Fruit fly (Drosophila melanogaster): ENCODE measurements around the gene ppk16.
A peak's percentile ranks its signal among the peaks of the same experiment; 100 is the strongest.

ppk16 gene

dm6 chr2L:9737803-9738202 is 37.0 kb downstream of the ppk16 start (continued):
- TF ChIP-seq CG32767 (GFP tag; IDR thresholded peaks at IDR 0.05), result no peak
- peak; percentile 33 for TF ChIP-seq bcd (GFP tag; optimal IDR thresholded peaks at IDR 0.05)
- TF ChIP-seq zf30C (GFP tag; optimal IDR thresholded peaks at IDR 0.05), result no peak
- no peak for TF ChIP-seq run (tag; optimal IDR thresholded peaks at IDR 0.05)
- no peak for TF ChIP-seq ase (GFP tag; IDR thresholded peaks at IDR 0.05)
- TF ChIP-seq CG4404 (GFP tag; IDR thresholded peaks at IDR 0.05), result no peak
- no peak for TF ChIP-seq CG4328 (GFP tag; optimal IDR thresholded peaks at IDR 0.05)
- peak; percentile 0 for TF ChIP-seq CG10147 (GFP tag; optimal IDR thresholded peaks at IDR 0.05)
- TF ChIP-seq CG8478 (optimal IDR thresholded peaks at IDR 0.05), result no peak
- no peak for TF ChIP-seq Mad (GFP tag; optimal IDR thresholded peaks at IDR 0.05)
- TF ChIP-seq Med (GFP tag), result peak; percentile 13
- peak; percentile 13 for TF ChIP-seq ind (GFP tag; optimal IDR thresholded peaks at IDR 0.05)
- TF ChIP-seq CG6254 (GFP tag; optimal IDR thresholded peaks at IDR 0.05), result no peak
- no peak for TF ChIP-seq bigmax (GFP tag; optimal IDR thresholded peaks at IDR 0.05)
- no peak for TF ChIP-seq peb (GFP tag; IDR thresholded peaks at IDR 0.05)
- no peak for TF ChIP-seq YL-1 (GFP tag; optimal IDR thresholded peaks at IDR 0.05)
- no peak for TF ChIP-seq Taf1 (GFP tag; IDR thresholded peaks at IDR 0.05)
- peak; percentile 46 for TF ChIP-seq gem (tag; optimal IDR thresholded peaks at IDR 0.05)
- peak; percentile 59 for TF ChIP-seq CG11504 (tag; optimal IDR thresholded peaks at IDR 0.05)
- no peak for TF ChIP-seq ham (GFP tag; IDR thresholded peaks at IDR 0.05)
- no peak for TF ChIP-seq vnd (GFP tag; IDR thresholded peaks at IDR 0.05; ENCODE audit: partially characterized antibody)
- no peak for TF ChIP-seq CG15696 (tag; optimal IDR thresholded peaks at IDR 0.05)
- no peak for TF ChIP-seq Lpt (GFP tag; optimal IDR thresholded peaks at IDR 0.05)
- TF ChIP-seq nmo (GFP tag; optimal IDR thresholded peaks at IDR 0.05), result peak; percentile 25
- no peak for TF ChIP-seq ac (GFP tag; optimal IDR thresholded peaks at IDR 0.05)
- TF ChIP-seq phol (tag; optimal IDR thresholded peaks at IDR 0.05), result peak; percentile 34
- TF ChIP-seq gsb (GFP tag; IDR thresholded peaks at IDR 0.05), result no peak
- TF ChIP-seq bbx (GFP tag; IDR thresholded peaks at IDR 0.05; ENCODE audit: partially characterized antibody), result no peak
- peak; percentile 13 for TF ChIP-seq CG10979 (tag; optimal IDR thresholded peaks at IDR 0.05)
- peak; percentile 14 for TF ChIP-seq CG9727 (GFP tag; optimal IDR thresholded peaks at IDR 0.05)
- no peak for TF ChIP-seq Nf-YA (GFP tag; IDR thresholded peaks at IDR 0.05)
- TF ChIP-seq Side (GFP tag; optimal IDR thresholded peaks at IDR 0.05), result no peak
- TF ChIP-seq CG4282 (GFP tag; optimal IDR thresholded peaks at IDR 0.05), result no peak
- TF ChIP-seq CG14441 (GFP tag; IDR thresholded peaks at IDR 0.05), result peak; percentile 29; the same call in 1 of the 2 replicates
- TF ChIP-seq Fer2 (tag; optimal IDR thresholded peaks at IDR 0.05), result no peak
- peak; percentile 18 for TF ChIP-seq tio (GFP tag; optimal IDR thresholded peaks at IDR 0.05)
- no peak for TF ChIP-seq prd (optimal IDR thresholded peaks at IDR 0.05)
- TF ChIP-seq prd (GFP tag; IDR thresholded peaks at IDR 0.05), result peak; percentile 13; the same call in 1 of the 3 replicates
- TF ChIP-seq PHDP (tag; optimal IDR thresholded peaks at IDR 0.05), result no peak
- no peak for TF ChIP-seq CG7357 (GFP tag; IDR thresholded peaks at IDR 0.05)
- no peak for TF ChIP-seq dpn (GFP tag; optimal IDR thresholded peaks at IDR 0.05)
- no peak for TF ChIP-seq unc-4 (GFP tag; IDR thresholded peaks at IDR 0.05; ENCODE audit: partially characterized antibody)
- TF ChIP-seq CG12391 (tag; optimal IDR thresholded peaks at IDR 0.05), result peak; percentile 3
- TF ChIP-seq E2f2 (GFP tag; IDR thresholded peaks at IDR 0.05), result no peak
